Fruit fly (Drosophila melanogaster): Measurements from ENCODE around the gene Gr2a.

- TF ChIP-seq Dll (optimal IDR thresholded peaks at IDR 0.05) (no peak), EcR (GFP tag; optimal IDR thresholded peaks at IDR 0.05) (no peak), psq (optimal IDR thresholded peaks at IDR 0.05) (no peak), CG8478 (optimal IDR thresholded peaks at IDR 0.05) (no peak)
Observed at dm6 chrX:1478276-1479122, 26.3 kb downstream of the Gr2a start, which contains the start of gene rush.

Measured in whole organism.